Fruit fly (Drosophila melanogaster): ENCODE measurements around the gene Pdf.

Pdf gene

DNA sequence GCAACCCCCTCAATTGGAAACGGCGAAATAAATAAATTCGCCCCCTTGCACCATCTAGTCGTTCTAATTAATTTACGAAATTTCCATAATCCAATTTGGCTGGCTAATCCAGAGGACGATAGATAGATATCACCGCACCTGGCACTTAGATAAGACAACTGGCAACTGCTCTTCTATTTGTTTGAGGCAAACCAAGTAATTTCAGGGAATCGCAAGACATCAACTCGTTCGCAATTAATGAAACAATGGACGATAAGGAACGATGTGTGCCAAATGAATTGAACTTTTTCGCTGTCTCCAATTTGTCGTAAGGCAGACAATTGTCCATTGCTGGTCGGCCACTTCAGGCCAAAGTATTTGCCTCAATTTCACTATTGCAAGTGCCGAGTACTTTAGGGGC is 9.2 kb upstream of the Pdf start:
- no peak for TF ChIP-seq CG17801 (GFP tag; optimal IDR thresholded peaks at IDR 0.05; ENCODE audit: partially characterized antibody)

DNA sequence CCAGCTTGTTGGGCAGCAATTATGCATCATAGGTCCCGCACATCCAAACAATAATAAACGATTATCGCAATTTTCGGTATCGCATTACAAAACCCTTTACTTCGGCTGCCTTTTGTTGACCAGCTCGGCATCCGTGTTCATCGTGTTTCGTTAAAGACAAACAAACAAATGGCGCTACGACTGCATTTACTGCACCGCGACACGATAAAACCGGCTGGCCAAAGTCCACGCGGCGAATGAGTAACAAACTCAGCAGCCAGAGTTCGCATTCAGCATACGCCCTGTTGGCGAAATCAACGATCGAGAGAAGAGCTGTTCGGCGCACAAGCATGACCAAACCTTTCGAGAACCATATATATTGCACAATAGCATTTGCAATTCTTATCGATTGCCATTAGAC is 8.4 kb upstream of the Pdf start:
- TF ChIP-seq CG17801 (GFP tag; optimal IDR thresholded peaks at IDR 0.05; ENCODE audit: partially characterized antibody), result no peak

DNA sequence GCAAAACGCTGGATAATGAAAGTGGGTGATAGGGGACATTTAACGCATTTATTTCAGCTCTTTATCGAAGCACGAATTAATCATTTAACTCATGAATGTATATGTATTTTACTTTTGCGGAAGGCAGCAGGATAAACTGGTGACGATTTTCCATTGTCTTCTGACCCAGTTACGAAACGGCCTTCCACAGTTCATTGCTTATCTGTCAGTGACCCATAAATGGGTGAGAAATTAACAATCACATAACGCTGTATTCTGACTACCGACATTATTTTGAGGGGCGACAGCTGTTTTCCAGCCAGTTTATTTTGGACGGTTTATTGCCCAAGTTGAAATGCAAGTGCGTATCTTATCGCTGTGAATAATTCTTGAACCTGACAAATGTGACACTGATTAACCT is 7.6 kb upstream of the Pdf start:
- TF ChIP-seq CG17801 (GFP tag; optimal IDR thresholded peaks at IDR 0.05; ENCODE audit: partially characterized antibody), result no peak

DNA sequence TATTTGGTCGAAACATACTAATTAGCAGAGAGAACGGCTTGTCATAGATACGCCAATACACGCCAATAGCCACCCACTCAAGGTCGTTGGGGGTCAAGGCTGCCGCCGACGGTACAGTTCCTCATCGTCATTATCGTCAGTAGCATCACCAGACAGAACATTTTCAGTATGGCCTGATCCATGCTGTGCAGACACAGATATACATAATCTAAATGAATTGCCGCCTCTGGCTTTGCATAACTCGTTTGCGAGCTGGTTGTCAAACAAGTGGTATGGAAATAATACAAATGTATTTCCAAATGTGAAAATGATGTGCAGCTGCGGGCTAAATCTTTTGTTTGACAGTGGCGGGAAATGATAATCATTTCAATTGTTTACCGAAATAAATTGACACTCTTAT is 7.2 kb upstream of the Pdf start:
- TF ChIP-seq CG17801 (GFP tag; optimal IDR thresholded peaks at IDR 0.05; ENCODE audit: partially characterized antibody), result no peak

DNA sequence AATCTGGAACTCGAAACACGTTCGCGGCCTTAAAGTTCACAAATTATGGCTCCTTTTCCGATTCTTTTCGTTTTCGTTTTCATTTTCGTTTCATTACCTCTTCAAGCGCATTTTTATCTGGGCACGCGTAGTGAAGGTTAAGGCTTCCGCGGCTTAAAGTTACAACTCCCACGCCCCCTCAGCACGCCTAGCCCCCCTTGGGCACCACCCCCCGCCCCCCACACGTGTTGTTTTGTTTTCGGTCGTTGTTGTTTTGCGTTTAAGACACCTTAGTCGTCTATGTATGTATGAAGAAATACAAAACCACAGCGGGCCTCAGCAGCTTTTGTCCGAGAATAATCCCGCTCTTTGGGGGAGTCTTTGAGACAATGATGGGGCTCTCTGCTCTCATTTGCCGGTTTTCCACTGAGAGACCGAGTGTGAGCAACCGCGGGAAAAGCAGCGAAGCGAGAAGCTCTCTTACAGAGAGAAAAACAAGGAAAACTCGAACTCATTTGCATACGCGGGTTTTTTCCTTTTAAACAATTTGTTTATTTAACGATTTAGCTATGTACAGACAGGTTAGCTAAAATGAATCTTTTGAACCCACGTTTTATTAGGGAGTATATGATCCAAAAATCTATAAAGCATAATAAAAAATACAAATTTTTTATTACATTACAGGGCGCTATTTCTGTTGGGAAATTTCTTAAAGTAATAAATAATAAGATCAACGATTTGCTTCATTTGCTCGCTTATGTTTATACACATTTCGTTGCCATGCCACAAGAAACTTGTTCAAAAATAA is 6.4 kb upstream of the Pdf start:
- TF ChIP-seq CG17801 (GFP tag; optimal IDR thresholded peaks at IDR 0.05; ENCODE audit: partially characterized antibody), result no peak

DNA sequence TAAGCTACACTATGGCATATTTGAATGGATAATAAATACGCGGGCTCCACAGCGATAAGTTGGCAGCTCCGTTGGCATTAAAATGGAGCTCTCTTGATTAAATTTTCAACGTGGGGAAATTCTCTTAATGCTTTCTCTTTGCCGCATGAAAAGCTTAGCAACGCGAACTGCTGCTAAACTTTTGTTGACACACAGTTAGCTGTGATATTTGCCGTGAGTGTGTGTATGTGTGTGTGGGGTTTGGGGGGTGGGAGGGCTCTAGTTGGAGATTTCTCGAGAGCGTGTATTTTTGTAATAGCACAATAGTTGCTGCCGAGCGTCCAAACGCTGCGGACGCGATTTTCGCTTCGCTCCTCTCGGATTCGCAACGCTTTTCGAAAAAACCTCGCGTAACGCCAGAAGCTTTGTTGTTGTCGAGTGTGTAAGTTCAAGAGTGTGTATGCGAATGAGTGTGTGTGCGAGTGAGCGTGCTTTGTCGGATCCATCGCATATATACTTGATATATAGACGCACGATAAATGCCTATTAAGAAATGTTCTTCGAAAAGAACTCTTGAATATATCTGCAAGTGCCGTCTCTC is 5.4 kb upstream of the Pdf start, which contains the start of gene CG5455:
TSS of gene CG5455 (plus strand) at position 302 of the 580 bp plus-strand sequence.
- TF ChIP-seq CG17801 (GFP tag; optimal IDR thresholded peaks at IDR 0.05; ENCODE audit: partially characterized antibody), result peak; percentile 85

DNA sequence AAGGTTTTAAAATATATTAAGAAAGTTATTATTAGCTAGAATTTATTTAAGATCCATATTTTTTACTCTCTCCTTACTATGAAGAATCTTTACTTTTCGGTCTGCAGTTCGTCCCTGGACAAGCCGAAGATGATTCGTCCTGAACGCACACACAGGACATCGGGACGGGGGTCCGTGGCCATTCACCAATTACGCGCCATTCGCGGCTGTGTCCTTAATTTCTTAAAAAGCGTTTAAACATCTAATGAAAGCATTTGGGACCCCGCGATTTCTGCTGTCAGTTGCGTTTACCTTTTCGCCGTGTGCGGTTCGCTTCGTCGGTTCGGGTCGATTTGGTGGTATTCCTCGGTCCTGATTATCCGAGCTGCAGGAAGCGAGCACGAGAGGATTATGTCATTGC is 2.0 kb upstream of the Pdf start, which contains the start of gene CG14238:
TSS of gene CG14238 (plus strand) at position 301 of the 400 bp plus-strand sequence.
- no peak for TF ChIP-seq CG17801 (GFP tag; optimal IDR thresholded peaks at IDR 0.05; ENCODE audit: partially characterized antibody)

DNA sequence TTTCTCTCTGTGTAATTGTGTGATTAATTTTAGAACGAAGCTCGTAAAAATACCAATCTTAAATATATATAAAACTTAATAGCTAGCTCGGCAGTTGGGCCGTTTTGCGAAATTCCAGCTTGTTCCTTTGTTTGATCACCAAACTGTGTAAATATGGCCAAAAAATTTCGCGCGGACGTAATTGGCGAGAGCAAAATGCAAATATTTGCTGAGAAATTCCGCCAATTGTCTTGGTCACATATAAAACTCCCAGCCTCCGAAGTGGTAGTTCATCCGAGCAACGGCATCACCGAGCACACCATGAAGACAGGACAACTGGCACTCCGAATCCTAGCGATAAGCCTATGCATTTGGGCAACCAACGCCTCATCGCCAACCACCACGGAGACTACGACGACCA is 636 bp upstream of the Pdf start, which contains the start of gene CG14237:
TSS of gene CG14237 (plus strand) at position 301 of the 400 bp plus-strand sequence.
- TF ChIP-seq CG17801 (GFP tag; optimal IDR thresholded peaks at IDR 0.05; ENCODE audit: partially characterized antibody), result no peak

DNA sequence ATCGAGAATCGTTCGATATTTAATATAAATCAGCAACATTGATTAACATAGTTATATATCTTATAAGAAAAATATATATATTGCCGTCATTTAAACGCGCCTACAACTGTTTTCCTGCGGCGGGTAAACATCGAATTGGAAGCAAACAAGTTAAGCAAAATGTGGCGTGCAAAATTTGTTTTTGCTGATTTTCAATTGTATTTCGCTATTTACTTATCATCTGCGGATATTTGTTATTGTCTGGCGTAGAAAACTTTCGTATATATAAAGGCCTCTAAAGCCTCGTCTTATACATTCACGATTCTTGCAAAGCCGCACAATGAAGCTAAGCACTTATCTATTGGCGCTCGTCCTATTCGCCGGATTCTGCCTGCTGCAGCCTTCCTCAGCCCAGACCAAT is 1.4 kb downstream of the Pdf start, which contains the start of gene CG43117:
TSS of gene CG43117 (plus strand) at position 301 of the 400 bp plus-strand sequence.
- TF ChIP-seq CG17801 (GFP tag; optimal IDR thresholded peaks at IDR 0.05; ENCODE audit: partially characterized antibody), result no peak

DNA sequence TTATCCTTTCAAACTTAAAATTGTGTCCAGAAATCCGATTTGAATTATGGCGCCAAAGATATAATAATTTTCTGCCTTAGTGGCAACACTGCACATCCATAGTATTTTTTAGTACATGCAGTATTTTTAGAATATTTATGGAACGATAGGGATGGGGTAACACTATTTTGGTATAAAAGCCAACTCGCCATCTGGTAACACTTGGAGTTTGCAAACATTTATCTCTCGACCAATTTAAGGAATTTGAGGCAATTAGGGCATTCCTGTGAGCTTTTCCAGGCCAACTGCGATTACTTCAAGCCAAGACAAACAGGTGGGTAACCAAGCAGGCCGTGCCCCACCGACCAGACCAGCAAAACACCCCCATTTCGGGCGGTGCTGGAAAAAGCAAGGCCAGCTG is 3.6 kb downstream of the Pdf start, which contains the start of gene CG5447:
TSS of gene CG5447 (plus strand) at position 190 of the 400 bp plus-strand sequence.
- TF ChIP-seq CG17801 (GFP tag; optimal IDR thresholded peaks at IDR 0.05; ENCODE audit: partially characterized antibody), result no peak

DNA sequence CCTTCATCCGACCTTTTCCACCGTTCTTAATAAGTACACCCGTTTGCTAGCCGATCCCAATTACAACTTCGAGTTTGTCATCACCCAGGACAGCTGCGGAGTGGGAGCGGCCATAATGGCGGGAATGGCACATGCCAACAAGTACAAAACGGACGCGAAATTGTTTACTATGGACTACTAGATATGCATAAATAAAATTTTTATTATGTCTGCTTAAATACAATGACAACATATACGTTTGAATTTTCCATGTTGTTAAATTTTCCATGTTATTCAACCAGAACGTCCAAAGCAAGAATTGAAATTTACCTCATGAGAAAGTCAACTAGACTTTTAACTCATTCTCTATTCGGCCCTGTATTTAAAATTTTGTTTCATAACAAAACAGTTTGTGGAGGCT is 5.6 kb downstream of the Pdf start, which contains the start of gene Hex-t2:
TSS of gene Hex-t2 (plus strand) at position 301 of the 400 bp plus-strand sequence.
- no peak for TF ChIP-seq CG17801 (GFP tag; optimal IDR thresholded peaks at IDR 0.05; ENCODE audit: partially characterized antibody)

DNA sequence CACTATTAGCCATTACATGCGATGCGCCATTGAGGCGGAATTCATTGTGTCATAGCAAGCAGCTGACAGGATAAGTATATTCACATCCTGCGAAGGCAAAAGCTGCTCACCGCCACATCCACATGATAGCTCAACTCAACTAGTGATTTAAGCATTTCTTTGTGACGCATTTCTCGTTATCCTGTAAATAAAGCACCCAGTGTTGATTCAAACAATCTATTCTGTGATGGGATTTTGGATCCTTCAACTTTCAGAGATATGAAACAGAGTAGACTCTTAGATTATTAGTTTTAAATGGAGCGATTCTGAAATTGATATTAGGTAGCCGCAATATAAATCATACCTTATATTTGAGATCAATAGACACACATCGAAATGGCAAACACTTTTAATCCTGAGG is 7.2 kb downstream of the Pdf start, which contains the start of gene Hex-t1:
TSS of gene Hex-t1 (plus strand) at position 301 of the 400 bp plus-strand sequence.
- TF ChIP-seq CG17801 (GFP tag; optimal IDR thresholded peaks at IDR 0.05; ENCODE audit: partially characterized antibody), result no peak

DNA sequence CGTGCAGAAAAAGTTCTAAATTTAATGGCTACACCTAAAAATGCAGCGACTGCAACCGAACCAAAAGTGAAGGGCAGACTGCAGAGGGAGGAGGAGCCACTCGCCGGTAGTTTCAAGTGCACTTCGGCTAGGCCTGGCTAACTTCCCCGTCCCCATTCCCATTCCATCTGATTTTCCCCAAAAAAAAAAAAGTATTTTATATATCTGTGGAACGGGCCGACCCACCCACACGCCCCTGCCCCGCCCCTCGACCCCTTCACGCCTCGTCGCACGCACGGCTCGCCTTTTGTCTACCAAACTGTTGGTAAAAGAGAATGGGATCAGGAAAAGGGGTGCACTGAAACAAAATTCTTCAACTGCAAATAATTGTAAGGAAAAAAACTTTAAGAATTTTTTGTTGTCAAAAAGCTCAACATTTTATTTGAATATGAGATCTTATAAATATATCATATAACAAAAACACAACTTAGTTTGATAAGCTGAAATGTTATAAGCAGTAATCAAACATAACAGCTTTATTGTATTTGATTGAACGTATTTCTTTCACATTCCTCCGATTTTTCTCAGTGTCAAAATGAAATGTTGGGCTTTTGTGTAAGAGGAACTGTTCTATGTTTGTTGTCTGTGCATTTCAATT is 11.9 kb downstream of the Pdf start:
- no peak for TF ChIP-seq CG17801 (GFP tag; optimal IDR thresholded peaks at IDR 0.05; ENCODE audit: partially characterized antibody)

DNA sequence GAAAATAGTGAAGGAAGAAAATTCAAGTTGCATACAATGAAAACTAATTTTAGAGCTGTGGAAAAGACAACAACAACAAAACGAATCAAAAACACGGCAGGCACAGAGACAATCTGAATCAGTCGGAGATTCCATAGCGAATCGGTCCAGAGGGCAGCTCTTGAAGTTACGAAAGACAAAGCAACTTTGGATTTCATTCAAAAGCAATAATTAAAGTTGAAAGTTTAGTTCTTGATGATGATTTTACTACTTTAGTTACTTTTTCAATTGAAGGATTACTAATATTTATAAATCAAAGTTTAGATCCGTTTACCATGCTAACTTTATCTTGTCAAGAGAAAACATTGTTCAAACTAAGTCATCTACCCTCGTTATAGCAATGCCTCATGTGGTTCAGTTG is 12.6 kb downstream of the Pdf start:
- no peak for TF ChIP-seq CG17801 (GFP tag; optimal IDR thresholded peaks at IDR 0.05; ENCODE audit: partially characterized antibody)

DNA sequence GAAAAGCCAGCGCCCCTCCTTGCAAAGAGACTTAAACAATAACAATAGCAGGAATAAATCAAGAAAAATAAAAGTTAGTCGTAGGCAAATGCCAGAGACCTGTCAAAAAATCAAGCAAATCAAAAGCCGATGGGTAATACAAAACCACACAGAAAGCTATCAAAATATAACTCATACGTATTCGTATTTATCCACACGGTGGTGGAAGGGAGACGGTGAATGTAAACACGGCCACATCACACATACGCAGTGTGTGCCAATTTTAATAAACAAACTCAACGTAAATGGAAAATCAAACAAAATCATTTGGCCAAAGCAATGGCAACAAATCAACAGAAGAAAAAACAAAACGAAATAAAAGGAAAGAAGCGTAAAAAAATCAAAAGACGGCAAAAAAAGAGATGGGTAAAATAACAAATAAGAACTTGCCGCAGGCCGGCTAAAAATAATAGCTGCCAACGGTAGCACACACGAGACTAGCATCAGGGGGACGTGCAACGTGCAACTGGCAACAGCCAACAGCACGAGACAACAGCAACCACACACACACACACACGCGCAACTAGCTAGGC is 13.2 kb downstream of the Pdf start:
- TF ChIP-seq CG17801 (GFP tag; optimal IDR thresholded peaks at IDR 0.05; ENCODE audit: partially characterized antibody), result no peak
